Fruit fly (Drosophila melanogaster) whole organism, embryonic: ENCODE results near the gene CG34429.

ENCODE experiments used
- Atf6 ChIP-seq: fragments of 200-800 bp; sonication (Bioruptor generic); IDR thresholded peaks from 2 replicates; pipeline ENCODE4 v1.3.6; 2022; ENCODE audit warnings: missing biosample characterization, missing genetic modification characterization
- Awh ChIP-seq: fragments of 200-800 bp; sonication (Bioruptor generic); IDR thresholded peaks from 2 replicates; pipeline ENCODE4, ENCODE4 v1.3.6; 2022; ENCODE audit warnings: missing biosample characterization, missing genetic modification characterization
- CG10147 ChIP-seq: fragments of 200-800 bp; sonication (Bioruptor generic); optimal IDR thresholded peaks from 2 replicates; lab custom pipeline; 2019; ENCODE audit warnings: missing biosample characterization, mild to moderate bottlenecking, missing genetic modification characterization, moderate library complexity
- CG12219 ChIP-seq: fragments of 200-800 bp; sonication (Bioruptor generic); optimal IDR thresholded peaks from 3 replicates; lab custom pipeline; 2018; ENCODE audit warnings: missing biosample characterization, mild to moderate bottlenecking, missing genetic modification characterization
- CG12299 ChIP-seq: fragments of 200-800 bp; sonication (Bioruptor generic); optimal IDR thresholded peaks from 2 replicates; lab custom pipeline; 2018; ENCODE audit warnings: missing biosample characterization, mild to moderate bottlenecking, missing genetic modification characterization
- CG1647 ChIP-seq: fragments of 200-800 bp; sonication (Bioruptor generic); optimal IDR thresholded peaks from 3 replicates; lab custom pipeline; 2016; ENCODE audit warnings: missing biosample characterization, missing genetic modification characterization
- CG16863 ChIP-seq: fragments of 200-800 bp; sonication (Bioruptor generic); optimal IDR thresholded peaks from 3 replicates; lab custom pipeline; 2016; ENCODE audit warnings: missing biosample characterization, missing genetic modification characterization
- CG17361 ChIP-seq: fragments of 200-800 bp; sonication (Bioruptor generic); IDR thresholded peaks from 3 replicates; pipeline ENCODE4 v1.3.6; 2022; ENCODE audit warnings: missing biosample characterization, missing genetic modification characterization
- CG17612 ChIP-seq: fragments of 200-800 bp; sonication (Bioruptor generic); IDR thresholded peaks from 2 replicates; pipeline ENCODE4 v1.3.6; 2022; ENCODE audit warnings: missing biosample characterization, missing genetic modification characterization
- CG17802 ChIP-seq: fragments of 200-800 bp; sonication (Bioruptor generic); optimal IDR thresholded peaks from 2 replicates; lab custom pipeline; 2018; ENCODE audit warnings: missing biosample characterization, mild to moderate bottlenecking, missing genetic modification characterization, moderate library complexity
- CG31388 ChIP-seq: fragments of 200-800 bp; sonication (Bioruptor generic); optimal IDR thresholded peaks from 2 replicates; lab custom pipeline; 2016; ENCODE audit warnings: missing biosample characterization, missing genetic modification characterization
- CG3281 ChIP-seq: fragments of 200-800 bp; sonication (Bioruptor generic); optimal IDR thresholded peaks from 3 replicates; lab custom pipeline; 2017; ENCODE audit warnings: missing biosample characterization, mild to moderate bottlenecking, missing genetic modification characterization
- CG3995 ChIP-seq: fragments of 200-800 bp; sonication (Bioruptor generic); optimal IDR thresholded peaks from 3 replicates; lab custom pipeline; 2016; ENCODE audit warnings: missing biosample characterization, missing genetic modification characterization
- CG6689 ChIP-seq: fragments of 200-800 bp; sonication (Bioruptor generic); IDR thresholded peaks from 2 replicates; pipeline ENCODE4 v1.3.6; 2022; ENCODE audit warnings: missing biosample characterization, missing genetic modification characterization
- CG7271 ChIP-seq: fragments of 200-800 bp; sonication (Bioruptor generic); optimal IDR thresholded peaks from 2 replicates; lab custom pipeline; 2018; ENCODE audit warnings: missing biosample characterization, mild to moderate bottlenecking, missing genetic modification characterization, moderate library complexity
- CG7556 ChIP-seq: fragments of 200-800 bp; sonication (Bioruptor generic); optimal IDR thresholded peaks from 2 replicates; lab custom pipeline; 2017; ENCODE audit warnings: missing biosample characterization, mild to moderate bottlenecking, missing genetic modification characterization
- CG8290 ChIP-seq, 3 experiments: fragments of 200-800 bp; sonication (Bioruptor generic); optimal IDR thresholded peaks; 2 replicates each; lab custom pipeline; 2016 to 2019; ENCODE audit warnings: missing biosample characterization in 3 of 3, missing genetic modification characterization in 3 of 3, mild to moderate bottlenecking in 2 of 3, moderate library complexity in 1 of 3
- CTCF ChIP-seq: fragments of 200-800 bp; sonication (Bioruptor generic); optimal IDR thresholded peaks from 2 replicates; lab custom pipeline; 2017; ENCODE audit warnings: missing biosample characterization, mild to moderate bottlenecking, missing genetic modification characterization, moderate library complexity
- Camta ChIP-seq: fragments of 200-800 bp; sonication (Bioruptor generic); optimal IDR thresholded peaks from 2 replicates; lab custom pipeline; 2016; ENCODE audit warnings: missing biosample characterization, missing genetic modification characterization
- Dip2 ChIP-seq: fragments of 200-800 bp; sonication (Bioruptor generic); IDR thresholded peaks from 2 replicates; pipeline ENCODE4 v1.3.6; 2022; ENCODE audit warnings: missing biosample characterization, missing genetic modification characterization
- Dref ChIP-seq: fragments of 200-800 bp; sonication (Bioruptor generic); IDR thresholded peaks from 2 replicates; pipeline ENCODE4 v1.3.6; 2022; ENCODE audit warnings: missing biosample characterization, missing genetic modification characterization
- Gug ChIP-seq: fragments of 200-800 bp; sonication (Bioruptor generic); IDR thresholded peaks from 4 replicates; pipeline ENCODE4 v1.3.6; 2022; ENCODE audit warnings: missing biosample characterization, missing genetic modification characterization
- HmgD ChIP-seq: fragments of 200-800 bp; sonication (Bioruptor generic); optimal IDR thresholded peaks from 3 replicates; lab custom pipeline; 2016; ENCODE audit warnings: missing biosample characterization, missing genetic modification characterization
- Lim3 ChIP-seq: fragments of 200-800 bp; sonication (Bioruptor generic); IDR thresholded peaks from 2 replicates; pipeline ENCODE4 v1.3.6; 2022; ENCODE audit warnings: missing biosample characterization, missing genetic modification characterization
- Lpt ChIP-seq: fragments of >200 bp; optimal IDR thresholded peaks from 2 replicates; lab custom pipeline; 2018; ENCODE audit warnings: missing biosample characterization, missing genetic modification characterization
- Med ChIP-seq: fragments of 200-800 bp; sonication (Bioruptor generic); peaks from one replicate; lab custom pipeline; 2016; ENCODE audit warnings: missing biosample characterization, missing genetic modification characterization, mild to moderate bottlenecking, inconsistent platforms, moderate library complexity
- Meics ChIP-seq: fragments of 200-800 bp; sonication (Bioruptor generic); optimal IDR thresholded peaks from 2 replicates; lab custom pipeline; 2017; ENCODE audit warnings: missing biosample characterization, mild to moderate bottlenecking, missing genetic modification characterization
- Opbp ChIP-seq: fragments of 200-800 bp; sonication (Bioruptor generic); IDR thresholded peaks from 3 replicates; pipeline ENCODE4 v1.3.6; 2022; ENCODE audit warnings: missing biosample characterization, missing genetic modification characterization; ENCODE audit not compliant: partially characterized antibody
- Scr ChIP-seq: fragments of 200-800 bp; sonication (Bioruptor generic); IDR thresholded peaks from 2 replicates; pipeline ENCODE4 v1.3.6; 2022; ENCODE audit warnings: missing biosample characterization, missing genetic modification characterization; ENCODE audit not compliant: partially characterized antibody
- Spps ChIP-seq: fragments of 200-800 bp; sonication (Bioruptor generic); optimal IDR thresholded peaks from 2 replicates; lab custom pipeline; 2018; ENCODE audit warnings: missing biosample characterization, mild to moderate bottlenecking, missing genetic modification characterization
- Vsx1 ChIP-seq: fragments of 200-800 bp; sonication (Bioruptor generic); optimal IDR thresholded peaks from 2 replicates; lab custom pipeline; 2017; ENCODE audit warnings: missing biosample characterization, mild to moderate bottlenecking, missing genetic modification characterization, missing genetic modification reagents
- YL-1 ChIP-seq: fragments of 200-800 bp; sonication (Bioruptor generic); optimal IDR thresholded peaks from 3 replicates; lab custom pipeline; 2017; ENCODE audit warnings: missing biosample characterization, mild to moderate bottlenecking, missing genetic modification characterization
- aop ChIP-seq: fragments of 200-800 bp; sonication (Bioruptor generic); IDR thresholded peaks from 2 replicates; pipeline ENCODE4 v1.3.6; 2022; ENCODE audit warnings: missing biosample characterization, missing genetic modification characterization
- ato ChIP-seq: fragments of 200-800 bp; sonication (Bioruptor generic); IDR thresholded peaks from 2 replicates; pipeline ENCODE4 v1.3.6; 2022; ENCODE audit warnings: missing biosample characterization, missing genetic modification characterization; ENCODE audit not compliant: partially characterized antibody
- cas ChIP-seq: fragments of 200-800 bp; sonication (Bioruptor generic); IDR thresholded peaks from 2 replicates; pipeline ENCODE4 v1.3.6; 2022; ENCODE audit warnings: missing biosample characterization, missing genetic modification characterization
- ci ChIP-seq: fragments of 200-800 bp; sonication (Bioruptor generic); IDR thresholded peaks from 3 replicates; pipeline ENCODE4 v1.3.6; 2022; ENCODE audit warnings: missing biosample characterization, missing genetic modification characterization
- corto ChIP-seq: fragments of 200-800 bp; sonication (Bioruptor generic); optimal IDR thresholded peaks from 2 replicates; lab custom pipeline; 2016; ENCODE audit warnings: missing biosample characterization, mild to moderate bottlenecking, missing genetic modification characterization, moderate library complexity
- dan ChIP-seq: fragments of 200-800 bp; sonication (Bioruptor generic); IDR thresholded peaks from 2 replicates; pipeline ENCODE4 v1.3.6; 2022; ENCODE audit warnings: missing biosample characterization, missing genetic modification characterization
- fru ChIP-seq: fragments of >200 bp; optimal IDR thresholded peaks from 2 replicates; lab custom pipeline; 2017
- gce ChIP-seq: fragments of 200-800 bp; sonication (Bioruptor generic); IDR thresholded peaks from 3 replicates; pipeline ENCODE4 v1.3.6; 2022; ENCODE audit warnings: missing biosample characterization, missing genetic modification characterization
- klu ChIP-seq: fragments of 200-800 bp; sonication (Bioruptor generic); IDR thresholded peaks from 2 replicates; pipeline ENCODE4 v1.3.6; 2022; ENCODE audit warnings: missing biosample characterization, missing genetic modification characterization
- lab ChIP-seq: fragments of 200-800 bp; sonication (Bioruptor generic); optimal IDR thresholded peaks from 3 replicates; lab custom pipeline; 2017; ENCODE audit warnings: missing biosample characterization, missing genetic modification characterization, mild to moderate bottlenecking, moderate library complexity, missing genetic modification reagents
- luna ChIP-seq: fragments of 200-800 bp; sonication (Bioruptor generic); optimal IDR thresholded peaks from 2 replicates; lab custom pipeline; 2016; ENCODE audit warnings: missing biosample characterization, missing genetic modification characterization
- mld ChIP-seq: fragments of 200-800 bp; sonication (Bioruptor generic); IDR thresholded peaks from 3 replicates; pipeline ENCODE4 v1.3.6; 2022; ENCODE audit warnings: missing biosample characterization, missing genetic modification characterization; ENCODE audit not compliant: partially characterized antibody
- odd ChIP-seq: fragments of 200-800 bp; sonication (Bioruptor generic); optimal IDR thresholded peaks from 2 replicates; lab custom pipeline; 2017; ENCODE audit warnings: missing biosample characterization, mild to moderate bottlenecking, missing genetic modification characterization
- pzg ChIP-seq: fragments of 200-800 bp; sonication (Bioruptor generic); optimal IDR thresholded peaks from 3 replicates; lab custom pipeline; 2018; ENCODE audit warnings: missing biosample characterization, mild to moderate bottlenecking, missing genetic modification characterization, moderate library complexity
- seq ChIP-seq: fragments of 200-800 bp; sonication (Bioruptor generic); IDR thresholded peaks from 2 replicates; pipeline ENCODE4 v1.3.6; 2022; ENCODE audit warnings: missing biosample characterization, missing genetic modification characterization
- sr ChIP-seq: fragments of 200-800 bp; sonication (Bioruptor generic); IDR thresholded peaks from 3 replicates; pipeline ENCODE4 v1.3.6; 2022; ENCODE audit warnings: missing biosample characterization, missing genetic modification characterization
- z ChIP-seq: fragments of 200-800 bp; sonication (Bioruptor generic); IDR thresholded peaks from 3 replicates; pipeline ENCODE4 v1.3.6; 2022; ENCODE audit warnings: missing biosample characterization, missing genetic modification characterization
- zfh1 ChIP-seq: fragments of 200-800 bp; sonication (Bioruptor generic); IDR thresholded peaks from 3 replicates; pipeline ENCODE4 v1.3.6; 2022; ENCODE audit warnings: missing biosample characterization, missing genetic modification characterization

Gene CG34429

DNA sequence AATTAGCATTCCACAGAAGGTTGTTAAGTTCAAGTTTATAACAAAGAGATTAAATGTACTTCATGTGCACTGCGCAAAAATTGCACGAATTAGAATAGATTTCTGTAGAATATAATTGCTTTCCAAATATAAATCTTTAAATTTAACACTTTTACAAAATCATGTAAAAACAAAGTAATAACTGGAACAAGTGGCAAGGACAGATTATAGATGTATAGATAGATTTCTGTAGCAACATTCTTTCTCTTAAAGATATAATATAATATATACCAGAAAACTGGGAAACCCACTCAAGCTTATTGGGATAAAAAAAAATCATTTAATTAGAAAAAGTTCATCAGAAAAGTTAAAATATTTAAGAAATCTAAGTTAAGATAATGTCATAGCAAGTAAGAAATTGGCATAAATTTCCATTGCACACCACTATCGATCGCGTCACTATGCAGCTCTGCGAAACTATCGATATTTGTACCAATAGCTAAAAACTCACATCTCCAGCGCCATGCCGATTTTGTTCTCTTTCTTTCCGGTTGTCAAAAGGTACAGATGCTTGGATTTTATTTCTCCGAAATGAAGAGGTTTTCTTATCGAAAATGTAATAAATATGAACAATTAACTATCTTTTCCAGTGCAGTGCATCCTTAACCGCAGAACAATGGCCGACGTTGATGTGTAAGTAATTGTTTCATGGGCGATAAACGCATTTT lies 39.8 kb upstream of the CG34429 start, which contains the start of gene RpS12 (continued):
- TF ChIP-seq CG7556 (GFP tag; lab: Kevin White, UChicago) = peak; percentile 12
- TF ChIP-seq Med (GFP tag; lab: Kevin White, UChicago) = peak; percentile 98
- TF ChIP-seq ato (GFP tag; lab: Robert Waterston, UW) = peak; percentile 85
- peak; percentile 95 for TF ChIP-seq ci (GFP tag; lab: Robert Waterston, UW)
- TF ChIP-seq CG12299 (tag; lab: Kevin White, UChicago) = peak; percentile 60
- no peak for TF ChIP-seq CG17612 (GFP tag; lab: Robert Waterston, UW)
- peak; percentile 90 for TF ChIP-seq Opbp
- no peak for TF ChIP-seq Gug (GFP tag; lab: Robert Waterston, UW)
- peak; percentile 73 for TF ChIP-seq Camta (GFP tag; lab: Kevin White, UChicago)
- peak; percentile 57 for TF ChIP-seq seq
- TF ChIP-seq Scr = peak; percentile 78
- peak; percentile 83 for TF ChIP-seq CG7271
- peak; percentile 36; the same call in 1 of the 2 replicates for TF ChIP-seq CG6689 (GFP tag; lab: Robert Waterston, UW)
- no peak for TF ChIP-seq klu (GFP tag; lab: Robert Waterston, UW)
- TF ChIP-seq CG31388 = no peak
- peak; percentile 73 for TF ChIP-seq Atf6
- peak; percentile 45 for TF ChIP-seq CTCF (GFP tag; lab: Kevin White, UChicago)
- peak; percentile 82 for TF ChIP-seq CG17802
- no peak for TF ChIP-seq Dip2 (GFP tag; lab: Robert Waterston, UW)
- TF ChIP-seq CG12219 (GFP tag; lab: Kevin White, UChicago) = peak; percentile 72
- peak; percentile 79 for TF ChIP-seq sr (GFP tag; lab: Robert Waterston, UW)
- peak; percentile 81 for TF ChIP-seq zfh1
- TF ChIP-seq fru (lab: Kevin White, UChicago) = no peak
- no peak for TF ChIP-seq Spps
- no peak for TF ChIP-seq dan (GFP tag; lab: Robert Waterston, UW)
- no peak for TF ChIP-seq z (GFP tag; lab: Robert Waterston, UW)
- TF ChIP-seq CG8290 (GFP tag; optimal IDR thresholded peaks at IDR 0.05; lab: Kevin White, UChicago) = peak; percentile 71
- TF ChIP-seq CG8290 (tag; optimal IDR thresholded peaks at IDR 0.05; lab: Kevin White, UChicago) = peak in 1 of 2 experiments; percentile 95
- TF ChIP-seq mld (GFP tag; lab: Robert Waterston, UW) = peak; percentile 70; the same call in 2 of the 3 replicates
- peak; percentile 86 for TF ChIP-seq YL-1
- TF ChIP-seq CG17361 = peak; percentile 70
- TF ChIP-seq CG16863 = peak; percentile 35
- TF ChIP-seq cas (GFP tag; lab: Robert Waterston, UW) = peak; percentile 79
- TF ChIP-seq pzg (GFP tag; lab: Kevin White, UChicago) = peak; percentile 81
- peak; percentile 79 for TF ChIP-seq odd (GFP tag; lab: Kevin White, UChicago)
- peak; percentile 89 for TF ChIP-seq Meics (GFP tag; lab: Kevin White, UChicago)
- peak; percentile 49 for TF ChIP-seq luna (GFP tag; lab: Kevin White, UChicago)
- no peak for TF ChIP-seq corto
- peak; percentile 69 for TF ChIP-seq HmgD (GFP tag; lab: Kevin White, UChicago)
- TF ChIP-seq Lpt (GFP tag; lab: Kevin White, UChicago) = no peak
- peak; percentile 92 for TF ChIP-seq Dref
- peak; percentile 28 for TF ChIP-seq CG10147 (GFP tag; lab: Kevin White, UChicago)
- TF ChIP-seq Lim3 = no peak
- peak; percentile 86 for TF ChIP-seq CG3281
- peak; percentile 90 for TF ChIP-seq lab (GFP tag; lab: Kevin White, UChicago)
- TF ChIP-seq aop (GFP tag; lab: Robert Waterston, UW) = 0 out of 2 replicates have a peak, but pooled peaks have one; percentile 47
- TF ChIP-seq CG3995 (GFP tag; lab: Kevin White, UChicago) = peak; percentile 65
- TF ChIP-seq Awh = 0 out of 2 replicates have a peak, but pooled peaks have one; percentile 49
- TF ChIP-seq Vsx1 (GFP tag; lab: Kevin White, UChicago) = peak; percentile 71
- TF ChIP-seq gce = peak; percentile 84
- peak; percentile 77 for TF ChIP-seq CG1647 (GFP tag; lab: Kevin White, UChicago)
